Fruit fly (Drosophila melanogaster): ENCODE data around the gene Lectin-galC1.

The Lectin-galC1 gene

DNA sequence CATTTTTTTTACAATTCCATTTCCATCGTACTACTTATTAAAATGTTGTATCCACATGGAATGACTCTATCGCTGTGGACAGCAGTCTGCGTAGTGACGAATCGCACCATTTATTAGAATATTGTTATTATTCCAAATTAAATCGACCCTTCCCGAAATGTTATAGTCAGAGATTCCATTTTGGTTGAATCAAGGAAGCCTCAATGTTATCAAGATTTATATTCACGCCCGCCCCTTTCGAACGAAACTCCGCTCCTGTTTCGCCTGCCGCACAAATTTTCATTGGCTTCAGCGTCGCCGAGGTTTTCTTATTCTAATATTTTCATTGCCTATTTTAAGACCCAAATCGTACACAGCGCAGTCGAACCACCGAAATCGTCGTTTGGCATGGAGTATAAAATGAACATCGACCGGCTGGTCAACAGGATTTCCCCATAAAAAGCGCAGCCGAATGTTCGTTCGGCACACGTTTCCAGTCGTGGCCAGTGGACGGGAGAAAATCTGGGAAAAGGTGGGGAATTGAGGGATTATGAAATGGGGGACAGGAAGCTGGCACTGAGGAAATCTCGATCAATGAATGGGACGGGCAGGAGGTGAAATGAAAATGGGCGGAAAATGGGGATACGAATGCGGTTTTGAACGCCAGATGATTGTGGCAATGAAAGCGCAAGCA lies 11.4 kb upstream of the Lectin-galC1 start (continued):
- TF ChIP-seq CG32532 (GFP tag; IDR thresholded peaks at IDR 0.05) (peak; percentile 40), Aef1 (GFP tag; IDR thresholded peaks at IDR 0.05) (0 out of 3 replicates have a peak, but pooled peaks have one; percentile 17), slbo (GFP tag; IDR thresholded peaks at IDR 0.05) (peak; percentile 52; the same call in 1 of the 2 replicates), caup (GFP tag; optimal IDR thresholded peaks at IDR 0.05; ENCODE audit: severe bottlenecking) (no peak), NFAT (GFP tag; IDR thresholded peaks at IDR 0.05) (no peak), CG14441 (GFP tag; IDR thresholded peaks at IDR 0.05) (peak; percentile 24; the same call in 1 of the 2 replicates)

DNA sequence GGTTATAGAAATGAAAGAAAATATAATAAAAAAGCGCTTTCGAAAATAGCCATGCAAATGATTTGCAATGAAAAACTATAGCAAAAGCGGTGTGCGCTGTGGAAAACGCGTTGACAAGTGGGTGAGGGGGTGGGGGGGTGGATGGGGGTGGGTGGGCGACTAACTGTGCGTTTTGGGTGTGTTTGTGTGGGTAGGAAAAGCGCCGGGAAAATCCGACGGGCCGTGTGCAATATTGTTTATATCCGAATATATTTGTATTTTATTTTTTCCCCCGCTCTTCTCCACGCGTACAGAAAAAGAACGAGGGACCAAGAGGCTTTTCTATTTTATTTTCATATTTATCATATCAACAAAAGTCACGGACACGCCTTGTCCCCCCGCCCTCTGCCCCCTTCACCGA lies 10.8 kb upstream of the Lectin-galC1 start:
- TF ChIP-seq lola (GFP tag; optimal IDR thresholded peaks at IDR 0.05) (no peak), CG10543 (GFP tag; optimal IDR thresholded peaks at IDR 0.05) (peak; percentile 76), stwl (tag; optimal IDR thresholded peaks at IDR 0.05) (no peak), Hr78 (GFP tag; optimal IDR thresholded peaks at IDR 0.05) (no peak), crol (GFP tag; IDR thresholded peaks at IDR 0.05) (peak; percentile 66), CG17186 (GFP tag; optimal IDR thresholded peaks at IDR 0.05) (no peak), sens (GFP tag) (no peak), Dbx (GFP tag; IDR thresholded peaks at IDR 0.05) (0 out of 3 replicates have a peak, but pooled peaks have one; percentile 9), ham (GFP tag; IDR thresholded peaks at IDR 0.05) (no peak), ap (GFP tag; IDR thresholded peaks at IDR 0.05) (no peak), CG18476 (GFP tag; optimal IDR thresholded peaks at IDR 0.05) (no peak), CG11456 (GFP tag; IDR thresholded peaks at IDR 0.05) (0 out of 3 replicates have a peak, but pooled peaks have one; percentile 26), knrl (GFP tag; IDR thresholded peaks at IDR 0.05; ENCODE audit: partially characterized antibody) (0 out of 3 replicates have a peak, but pooled peaks have one; percentile 19), Dp (GFP tag; optimal IDR thresholded peaks at IDR 0.05) (no peak), vnd (GFP tag; IDR thresholded peaks at IDR 0.05; ENCODE audit: partially characterized antibody) (no peak), trh (GFP tag; optimal IDR thresholded peaks at IDR 0.05) (no peak), ems (GFP tag; optimal IDR thresholded peaks at IDR 0.05) (no peak), chn (GFP tag; optimal IDR thresholded peaks at IDR 0.05) (no peak), CG4282 (GFP tag; optimal IDR thresholded peaks at IDR 0.05) (no peak), Taf1 (GFP tag; IDR thresholded peaks at IDR 0.05) (no peak), tup (GFP tag; optimal IDR thresholded peaks at IDR 0.05) (no peak), nmo (GFP tag; optimal IDR thresholded peaks at IDR 0.05) (no peak), CG8944 (GFP tag; optimal IDR thresholded peaks at IDR 0.05) (no peak), otp (GFP tag; IDR thresholded peaks at IDR 0.05) (no peak), Adf1 (GFP tag; IDR thresholded peaks at IDR 0.05) (no peak), sd (tag; optimal IDR thresholded peaks at IDR 0.05) (peak; percentile 27), CG17568 (GFP tag; optimal IDR thresholded peaks at IDR 0.05) (no peak), wdn (GFP tag; IDR thresholded peaks at IDR 0.05) (no peak), Hsf (GFP tag; optimal IDR thresholded peaks at IDR 0.05) (no peak), sisA (GFP tag; IDR thresholded peaks at IDR 0.05) (no peak), dpn (GFP tag; optimal IDR thresholded peaks at IDR 0.05) (no peak), CG1792 (GFP tag; optimal IDR thresholded peaks at IDR 0.05) (no peak), CG4328 (GFP tag; optimal IDR thresholded peaks at IDR 0.05) (peak; percentile 12), CG15479 (GFP tag; optimal IDR thresholded peaks at IDR 0.05) (no peak), Dip3 (GFP tag; optimal IDR thresholded peaks at IDR 0.05) (no peak), CG11696 (GFP tag; IDR thresholded peaks at IDR 0.05) (no peak), nau (GFP tag; optimal IDR thresholded peaks at IDR 0.05) (no peak), ssp (GFP tag; IDR thresholded peaks at IDR 0.05) (no peak), Chrac-16 (GFP tag; optimal IDR thresholded peaks at IDR 0.05) (no peak), seq (GFP tag; IDR thresholded peaks at IDR 0.05) (0 out of 2 replicates have a peak, but pooled peaks have one; percentile 7), PHDP (tag; optimal IDR thresholded peaks at IDR 0.05) (no peak), MESR4 (GFP tag; optimal IDR thresholded peaks at IDR 0.05) (no peak), GATAe (GFP tag; conservative IDR thresholded peaks at IDR 0.05) (no peak)

Measured in whole organism, embryonic.